Worm (Caenorhabditis elegans): ENCODE data around the gene hmit-1.2.

ce11 chrV:18491961-18492360, 32.6 kb upstream of the hmit-1.2 start, which contains the start of gene slo-1:
- TF ChIP-seq elt-2 (tag; optimal IDR thresholded peaks at IDR 0.05) (no peak), nhr-11 (tag; optimal IDR thresholded peaks at IDR 0.05) (no peak), ama-1 (optimal IDR thresholded peaks at IDR 0.05) (no peak), nhr-43 (tag; optimal IDR thresholded peaks at IDR 0.05; ENCODE audit: poor library complexity, severe bottlenecking) (no peak), R02D3.7 (tag; optimal IDR thresholded peaks at IDR 0.05) (no peak), fos-1 (tag; optimal IDR thresholded peaks at IDR 0.05) (no peak), pha-4 (tag; optimal IDR thresholded peaks at IDR 0.05) (no peak), ztf-11 (tag; optimal IDR thresholded peaks at IDR 0.05) (no peak), aly-2 (tag; optimal IDR thresholded peaks at IDR 0.05) (no peak), nhr-76 (tag; optimal IDR thresholded peaks at IDR 0.05) (no peak), elt-1 (tag; optimal IDR thresholded peaks at IDR 0.05) (no peak)
